Worm (Caenorhabditis elegans) whole organism, early embryonic: Measurements from ENCODE around the gene F38H4.6.

ENCODE experiments used
- ama-1 ChIP-seq: fragments of 150-350 bp; optimal IDR thresholded peaks from 2 replicates; lab custom pipeline; 2014
- ceh-13 ChIP-seq: fragments of 200-800 bp; sonication (Bioruptor generic); optimal IDR thresholded peaks from 2 replicates; lab custom pipeline; 2018; ENCODE audit warnings: mild to moderate bottlenecking, missing genetic modification characterization, missing compliant biosample characterization
- ceh-36 ChIP-seq: sonication (generic microtip); optimal IDR thresholded peaks from 2 replicates; lab custom pipeline; 2016; ENCODE audit warnings: missing genetic modification characterization, inconsistent platforms, missing compliant biosample characterization
- ets-7 ChIP-seq: sonication (generic microtip); optimal IDR thresholded peaks from 2 replicates; lab custom pipeline; 2016; ENCODE audit warnings: missing genotype, missing genetic modification characterization, missing compliant biosample characterization
- flt-1 ChIP-seq: fragments of 200-800 bp; sonication (Bioruptor generic); IDR thresholded peaks from 2 replicates; pipeline ENCODE4 v1.3.6; 2022; ENCODE audit warnings: missing genetic modification characterization, missing compliant biosample characterization
- hmbx-1 ChIP-seq: sonication (generic microtip); optimal IDR thresholded peaks from 2 replicates; lab custom pipeline; 2016; ENCODE audit warnings: mild to moderate bottlenecking, missing genetic modification characterization, missing compliant biosample characterization
- hmg-4 ChIP-seq: fragments of 200-800 bp; sonication (Bioruptor generic); optimal IDR thresholded peaks from 2 replicates; lab custom pipeline; 2018; ENCODE audit warnings: mild to moderate bottlenecking, missing genetic modification characterization, missing compliant biosample characterization
- hnd-1 ChIP-seq: sonication (generic microtip); optimal IDR thresholded peaks from 2 replicates; lab custom pipeline; 2016; ENCODE audit warnings: missing genetic modification characterization, missing compliant biosample characterization
- pes-1 ChIP-seq: fragments of 200-800 bp; sonication (Bioruptor generic); IDR thresholded peaks from 2 replicates; pipeline ENCODE4 v1.3.6; 2022; ENCODE audit warnings: missing genetic modification reagents, missing genetic modification characterization, missing compliant biosample characterization
- scrt-1 ChIP-seq: fragments of 200-800 bp; sonication (Bioruptor generic); IDR thresholded peaks from 2 replicates; pipeline ENCODE4 v1.3.6; 2022; ENCODE audit warnings: missing genetic modification characterization, missing compliant biosample characterization
- tbx-11 ChIP-seq: fragments of 200-800 bp; sonication (Bioruptor generic); IDR thresholded peaks from 2 replicates; pipeline ENCODE4 v1.3.6; 2022; ENCODE audit warnings: missing genetic modification characterization, missing compliant biosample characterization
- tbx-37 ChIP-seq: fragments of 200-800 bp; sonication (Bioruptor generic); conservative IDR thresholded peaks from 2 replicates; pipeline ENCODE4 v1.3.6; 2022; ENCODE audit warnings: missing genetic modification reagents, missing genetic modification characterization, missing compliant biosample characterization
- tra-4 ChIP-seq: sonication (generic microtip); optimal IDR thresholded peaks from 2 replicates; lab custom pipeline; 2017; ENCODE audit warnings: missing genetic modification characterization, missing compliant biosample characterization

DNA sequence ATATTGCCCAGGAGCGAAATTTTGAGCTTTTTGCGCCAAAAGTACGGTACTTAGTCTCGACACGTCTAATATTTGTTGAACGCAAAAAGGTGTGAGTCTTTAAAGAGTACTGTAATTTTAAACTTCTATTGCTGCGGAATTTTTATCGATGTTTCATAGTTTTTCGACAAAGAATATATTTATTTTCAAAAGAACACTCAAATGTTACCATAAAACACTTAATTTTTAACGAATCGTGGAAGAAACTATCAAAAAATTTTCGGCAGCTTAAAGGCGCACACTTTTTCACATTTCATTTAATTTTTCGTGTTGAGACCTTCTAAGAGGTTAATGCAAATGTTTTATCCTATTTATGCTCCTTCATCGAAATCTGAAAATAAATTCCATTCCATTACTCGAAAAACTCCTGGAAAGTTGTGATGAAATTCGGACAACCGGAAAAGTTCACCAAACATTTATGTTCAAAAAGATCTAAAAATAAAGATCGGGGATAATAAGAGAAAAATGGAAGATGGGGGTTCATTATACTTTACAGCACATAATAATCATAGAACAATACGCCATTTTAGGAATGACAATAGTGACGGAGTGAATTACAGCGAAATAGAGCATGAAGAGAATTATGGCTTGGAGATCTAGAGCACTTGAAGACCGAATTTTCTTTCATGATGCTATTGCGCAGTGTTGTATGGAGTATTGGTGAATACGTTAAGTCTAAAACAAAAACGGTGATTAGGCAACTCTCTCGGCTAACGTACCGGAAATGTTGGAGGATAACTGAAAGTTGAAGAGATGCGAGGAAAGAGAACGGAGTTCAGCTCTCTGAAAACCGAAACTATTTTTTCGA is 27.4 kb downstream of the F38H4.6 start:
- TF ChIP-seq tbx-37 (no peak), tra-4 (tag; lab: Kevin White, UChicago) (no peak), hnd-1 (no peak), tbx-11 (GFP tag; lab: Robert Waterston, UW) (no peak), ceh-13 (no peak), ets-7 (tag; lab: Kevin White, UChicago) (no peak), ama-1 (lab: Kevin White, UChicago) (peak; percentile 41), hmg-4 (no peak), flt-1 (GFP tag; lab: Robert Waterston, UW) (no peak), ceh-36 (no peak), pes-1 (GFP tag; lab: Robert Waterston, UW) (no peak), scrt-1 (no peak), hmbx-1 (tag; lab: Kevin White, UChicago) (no peak)
